Fruit fly (Drosophila melanogaster): Measurements from ENCODE around the gene sofe.
A peak's percentile ranks its signal among the peaks of the same experiment; 100 is the strongest.

The sofe gene

dm6 chrX:10814832-10815372 lies 42.3 kb downstream of the sofe start (continued):
- TF ChIP-seq p53 (GFP tag; optimal IDR thresholded peaks at IDR 0.05) (peak; percentile 1), CG15269 (tag; optimal IDR thresholded peaks at IDR 0.05) (no peak), Atf3 (GFP tag; optimal IDR thresholded peaks at IDR 0.05) (peak; percentile 23), CG7372 (GFP tag; IDR thresholded peaks at IDR 0.05) (no peak), ci (GFP tag; IDR thresholded peaks at IDR 0.05) (peak; percentile 47; the same call in 2 of the 3 replicates), Hr78 (GFP tag; optimal IDR thresholded peaks at IDR 0.05) (no peak), CG7357 (GFP tag; IDR thresholded peaks at IDR 0.05) (no peak), CG4820 (GFP tag; optimal IDR thresholded peaks at IDR 0.05) (peak; percentile 12), CG34224 (GFP tag; IDR thresholded peaks at IDR 0.05; ENCODE audit: partially characterized antibody) (no peak), amos (GFP tag; IDR thresholded peaks at IDR 0.05; ENCODE audit: partially characterized antibody) (0 out of 2 replicates have a peak, but pooled peaks have one; percentile 25)

- TF ChIP-seq CG3163 (GFP tag; optimal IDR thresholded peaks at IDR 0.05): peak; percentile 87
- TF ChIP-seq vvl (GFP tag; IDR thresholded peaks at IDR 0.05): peak; percentile 34; the same call in 1 of the 2 replicates
- TF ChIP-seq Med (GFP tag): peak; percentile 73
- peak; percentile 91 for TF ChIP-seq sqz (GFP tag; optimal IDR thresholded peaks at IDR 0.05)
- peak; percentile 30; the same call in 1 of the 2 replicates for TF ChIP-seq CG32772 (GFP tag; IDR thresholded peaks at IDR 0.05)
- peak; percentile 12 for TF ChIP-seq lab (GFP tag; optimal IDR thresholded peaks at IDR 0.05)
- TF ChIP-seq sd (tag; optimal IDR thresholded peaks at IDR 0.05): peak; percentile 51
- 0 out of 2 replicates have a peak, but pooled peaks have one; percentile 27 for TF ChIP-seq CG5953 (GFP tag; IDR thresholded peaks at IDR 0.05)
- TF ChIP-seq CG15601 (tag; optimal IDR thresholded peaks at IDR 0.05): no peak
- peak; percentile 23 for TF ChIP-seq cg (GFP tag; optimal IDR thresholded peaks at IDR 0.05)
- peak; percentile 49 for TF ChIP-seq Drgx (GFP tag; IDR thresholded peaks at IDR 0.05)
- peak; percentile 29 for TF ChIP-seq CG34376 (GFP tag; optimal IDR thresholded peaks at IDR 0.05)
- TF ChIP-seq CG9609 (GFP tag; optimal IDR thresholded peaks at IDR 0.05): no peak
- TF ChIP-seq yki (optimal IDR thresholded peaks at IDR 0.05): peak; percentile 3
- TF ChIP-seq Awh (GFP tag; IDR thresholded peaks at IDR 0.05): peak; percentile 19; the same call in 1 of the 2 replicates
- no peak for TF ChIP-seq Hr78 (GFP tag; optimal IDR thresholded peaks at IDR 0.05)
- peak; percentile 26 for TF ChIP-seq sug (tag; optimal IDR thresholded peaks at IDR 0.05)
- TF ChIP-seq CG12769 (tag; optimal IDR thresholded peaks at IDR 0.05): peak; percentile 47
- peak; percentile 26 for TF ChIP-seq Blimp-1 (GFP tag; optimal IDR thresholded peaks at IDR 0.05)
- peak; percentile 62 for TF ChIP-seq Deaf1 (tag; optimal IDR thresholded peaks at IDR 0.05)
- peak; percentile 47; the same call in 1 of the 2 replicates for TF ChIP-seq sens-2 (GFP tag; IDR thresholded peaks at IDR 0.05)
- 0 out of 2 replicates have a peak, but pooled peaks have one; percentile 30 for TF ChIP-seq ara (GFP tag; IDR thresholded peaks at IDR 0.05)
- no peak for TF ChIP-seq Hsf (GFP tag; optimal IDR thresholded peaks at IDR 0.05)
- TF ChIP-seq crol (GFP tag; IDR thresholded peaks at IDR 0.05): peak; percentile 96
- no peak for TF ChIP-seq Ets65A (GFP tag)
- TF ChIP-seq rib (GFP tag; IDR thresholded peaks at IDR 0.05): peak; percentile 65
- TF ChIP-seq HLHmδ (GFP tag; optimal IDR thresholded peaks at IDR 0.05): peak; percentile 28
- TF ChIP-seq Pdp1 (GFP tag; optimal IDR thresholded peaks at IDR 0.05): peak in 1 of 2 experiments; percentile 57
- peak in 1 of 2 experiments; percentile 59 for TF ChIP-seq crp (GFP tag; optimal IDR thresholded peaks at IDR 0.05)
- TF ChIP-seq ci (GFP tag; IDR thresholded peaks at IDR 0.05): peak; percentile 50; the same call in 1 of the 3 replicates
- TF ChIP-seq ken (GFP tag; IDR thresholded peaks at IDR 0.05): peak; percentile 76; the same call in 2 of the 3 replicates
- peak; percentile 19 for TF ChIP-seq ATbp (GFP tag; optimal IDR thresholded peaks at IDR 0.05)
- no peak for TF ChIP-seq CG4404 (GFP tag; IDR thresholded peaks at IDR 0.05)
- 0 out of 2 replicates have a peak, but pooled peaks have one; percentile 17 for TF ChIP-seq CG32532 (GFP tag; IDR thresholded peaks at IDR 0.05)
- 0 out of 2 replicates have a peak, but pooled peaks have one; percentile 37 for TF ChIP-seq ato (GFP tag; IDR thresholded peaks at IDR 0.05; ENCODE audit: partially characterized antibody)
- no peak for TF ChIP-seq nmo (GFP tag; optimal IDR thresholded peaks at IDR 0.05)
- TF ChIP-seq sr (GFP tag; IDR thresholded peaks at IDR 0.05): peak; percentile 63; the same call in 2 of the 3 replicates
- peak; percentile 84 for TF ChIP-seq z (GFP tag; IDR thresholded peaks at IDR 0.05)
- TF ChIP-seq Trl (optimal IDR thresholded peaks at IDR 0.05): peak; percentile 80 to 87
- peak; percentile 6 for TF ChIP-seq Trl (GFP tag; optimal IDR thresholded peaks at IDR 0.05)
Measured at dm6 chrX:10814113-10814512, 43.1 kb downstream of the sofe start.
